Worm (Caenorhabditis elegans) whole organism, young adult: Measurements from ENCODE around the gene tatn-1.

Experiments
- C17E4.6 ChIP-seq: fragments of 200-800 bp; sonication (Bioruptor generic); IDR thresholded peaks from 2 replicates; pipeline ENCODE4 v1.3.6; 2022; ENCODE audit warnings: missing genetic modification reagents, missing genetic modification characterization, missing compliant biosample characterization
- bed-1 ChIP-seq: fragments of 200-800 bp; sonication (Bioruptor generic); IDR thresholded peaks from 2 replicates; pipeline ENCODE4 v1.3.6; 2022; ENCODE audit warnings: missing genetic modification reagents, missing genetic modification characterization, missing compliant biosample characterization
- ets-4 ChIP-seq: fragments of 200-800 bp; sonication (Bioruptor generic); optimal IDR thresholded peaks from 2 replicates; lab custom pipeline; 2018; ENCODE audit warnings: mild to moderate bottlenecking, missing genetic modification characterization, missing compliant biosample characterization
- hsf-1 ChIP-seq: fragments of 200-800 bp; sonication (Bioruptor generic); IDR thresholded peaks from 2 replicates; pipeline ENCODE4 v1.3.6; 2022; ENCODE audit warnings: missing genetic modification reagents, missing genetic modification characterization, missing compliant biosample characterization
- lin-54 ChIP-seq: fragments of 200-800 bp; sonication (Bioruptor generic); optimal IDR thresholded peaks from 2 replicates; lab custom pipeline; 2018; ENCODE audit warnings: mild to moderate bottlenecking, missing genetic modification characterization, missing compliant biosample characterization
- somi-1 ChIP-seq: fragments of 200-800 bp; sonication (Bioruptor generic); optimal IDR thresholded peaks from 2 replicates; lab custom pipeline; 2018; ENCODE audit warnings: mild to moderate bottlenecking, missing genetic modification characterization, missing compliant biosample characterization

ce11 chrX:14786821-14787556, 3.8 kb upstream of the tatn-1 start:
- TF ChIP-seq somi-1 (peak; percentile 19), C17E4.6 (GFP tag; lab: Robert Waterston, UW) (no peak), ets-4 (GFP tag; lab: Kevin White, UChicago) (no peak), hsf-1 (GFP tag; lab: Robert Waterston, UW) (no peak; the same call in 1 of the 2 replicates), bed-1 (GFP tag; lab: Robert Waterston, UW) (no peak), lin-54 (GFP tag; lab: Kevin White, UChicago) (no peak)
